Worm (Caenorhabditis elegans) whole organism, late embryonic: ENCODE measurements around the gene mfsd-8.

Experiments
- K02D7.2 ChIP-seq: sonication (generic microtip); optimal IDR thresholded peaks from 2 replicates; lab custom pipeline; 2017; ENCODE audit warnings: mild to moderate bottlenecking, missing genetic modification characterization, missing compliant biosample characterization
- K09A11.1 ChIP-seq: sonication (generic microtip); optimal IDR thresholded peaks from 2 replicates; lab custom pipeline; 2017; ENCODE audit warnings: antibody characterized with exemption, mild to moderate bottlenecking, missing genetic modification characterization, missing compliant biosample characterization; ENCODE audit not compliant: insufficient read depth
- Y22D7AL.16 ChIP-seq: sonication (generic microtip); optimal IDR thresholded peaks from 2 replicates; lab custom pipeline; 2016; ENCODE audit warnings: missing genetic modification characterization, missing compliant biosample characterization
- ahr-1 ChIP-seq: sonication (generic microtip); optimal IDR thresholded peaks from 2 replicates; lab custom pipeline; 2016; ENCODE audit warnings: missing genetic modification characterization, missing compliant biosample characterization
- ama-1 ChIP-seq: fragments of 150-350 bp; optimal IDR thresholded peaks from 2 replicates; lab custom pipeline; 2014
- ceh-18 ChIP-seq: sonication (generic microtip); optimal IDR thresholded peaks from 2 replicates; lab custom pipeline; 2016; ENCODE audit warnings: missing genetic modification characterization, missing compliant biosample characterization
- ceh-22 ChIP-seq: sonication (generic microtip); optimal IDR thresholded peaks from 2 replicates; lab custom pipeline; 2017; ENCODE audit warnings: missing biosample characterization, missing genetic modification characterization
- ceh-30 ChIP-seq: fragments of 150-350 bp; optimal IDR thresholded peaks from 2 replicates; lab custom pipeline; 2014; ENCODE audit warnings: missing biosample characterization, missing genetic modification characterization
- ceh-31 ChIP-seq: sonication (generic microtip); optimal IDR thresholded peaks from 2 replicates; lab custom pipeline; 2016; ENCODE audit warnings: missing genetic modification characterization, missing compliant biosample characterization
- ceh-45 ChIP-seq: fragments of 200-800 bp; sonication (Bioruptor generic); IDR thresholded peaks from 2 replicates; pipeline ENCODE4 v1.3.6; 2022; ENCODE audit warnings: missing genetic modification reagents, missing genetic modification characterization, missing compliant biosample characterization
- ceh-6 ChIP-seq: fragments of 200-800 bp; sonication (Bioruptor generic); optimal IDR thresholded peaks from 2 replicates; lab custom pipeline; 2018; ENCODE audit warnings: mild to moderate bottlenecking, missing genetic modification characterization, missing compliant biosample characterization
- ceh-9 ChIP-seq: sonication (generic microtip); optimal IDR thresholded peaks from 2 replicates; lab custom pipeline; 2016; ENCODE audit warnings: mild to moderate bottlenecking, missing genetic modification characterization, inconsistent platforms, missing compliant biosample characterization
- che-1 ChIP-seq: sonication (generic microtip); optimal IDR thresholded peaks from 2 replicates; lab custom pipeline; 2016; ENCODE audit warnings: mild to moderate bottlenecking, missing genetic modification characterization, missing compliant biosample characterization
- dve-1 ChIP-seq: sonication (generic microtip); optimal IDR thresholded peaks from 2 replicates; lab custom pipeline; 2017; ENCODE audit warnings: antibody characterized with exemption, mild to moderate bottlenecking, missing genetic modification characterization, missing compliant biosample characterization
- elt-2 ChIP-seq: sonication (generic microtip); optimal IDR thresholded peaks from 2 replicates; lab custom pipeline; 2016; ENCODE audit warnings: missing genetic modification reagents, missing genetic modification characterization, missing compliant biosample characterization
- elt-4 ChIP-seq: sonication (generic microtip); optimal IDR thresholded peaks from 2 replicates; lab custom pipeline; 2016; ENCODE audit warnings: missing genetic modification characterization, missing compliant biosample characterization
- fax-1 ChIP-seq: sonication (generic microtip); optimal IDR thresholded peaks from 2 replicates; lab custom pipeline; 2016; ENCODE audit warnings: missing genotype, missing genetic modification characterization, missing compliant biosample characterization
- gmeb-2 ChIP-seq: sonication (generic microtip); optimal IDR thresholded peaks from 2 replicates; lab custom pipeline; 2016; ENCODE audit warnings: missing genetic modification characterization, inconsistent platforms, missing compliant biosample characterization
- hlh-15 ChIP-seq: sonication (generic microtip); optimal IDR thresholded peaks from 2 replicates; lab custom pipeline; 2016; ENCODE audit warnings: missing genetic modification characterization, missing compliant biosample characterization
- lin-11 ChIP-seq: fragments of 200-800 bp; sonication (Bioruptor generic); optimal IDR thresholded peaks from 2 replicates; lab custom pipeline; 2018; ENCODE audit warnings: mild to moderate bottlenecking, missing genetic modification characterization, missing compliant biosample characterization
- madf-2 ChIP-seq: sonication (generic microtip); optimal IDR thresholded peaks from 2 replicates; lab custom pipeline; 2017; ENCODE audit warnings: missing genetic modification characterization, missing compliant biosample characterization
- mec-3 ChIP-seq: sonication (generic microtip); optimal IDR thresholded peaks from 2 replicates; lab custom pipeline; 2016; ENCODE audit warnings: borderline replicate concordance, missing genetic modification characterization, missing compliant biosample characterization
- nfya-1 ChIP-seq: sonication (generic microtip); optimal IDR thresholded peaks from 2 replicates; lab custom pipeline; 2017; ENCODE audit warnings: missing genetic modification characterization, mild to moderate bottlenecking, missing compliant biosample characterization, antibody characterized with exemption, moderate library complexity
- nhr-232 ChIP-seq: sonication (generic microtip); optimal IDR thresholded peaks from 2 replicates; lab custom pipeline; 2016; ENCODE audit warnings: missing genetic modification characterization, missing compliant biosample characterization
- npax-4 ChIP-seq: sonication (generic microtip); optimal IDR thresholded peaks from 2 replicates; lab custom pipeline; 2016; ENCODE audit warnings: missing genetic modification characterization, missing compliant biosample characterization
- pag-3 ChIP-seq: sonication (generic microtip); optimal IDR thresholded peaks from 2 replicates; lab custom pipeline; 2016; ENCODE audit warnings: missing compliant biosample characterization, missing genetic modification characterization, borderline replicate concordance
- pha-2 ChIP-seq: sonication (generic microtip); optimal IDR thresholded peaks from 2 replicates; lab custom pipeline; 2017; ENCODE audit warnings: mild to moderate bottlenecking, missing genetic modification characterization, missing compliant biosample characterization
- pha-4 ChIP-seq: fragments of 150-350 bp; optimal IDR thresholded peaks from 2 replicates; lab custom pipeline; 2018; ENCODE audit warnings: missing biosample characterization, missing genetic modification reagents, missing genetic modification characterization
- pqm-1 ChIP-seq: sonication (generic microtip); optimal IDR thresholded peaks from 2 replicates; lab custom pipeline; 2016; ENCODE audit warnings: missing genetic modification characterization, missing compliant biosample characterization
- ref-2 ChIP-seq: sonication (generic microtip); optimal IDR thresholded peaks from 2 replicates; lab custom pipeline; 2016; ENCODE audit warnings: missing genetic modification characterization, missing compliant biosample characterization
- rnt-1 ChIP-seq: sonication (generic microtip); optimal IDR thresholded peaks from 2 replicates; lab custom pipeline; 2016; ENCODE audit warnings: missing genetic modification characterization, missing compliant biosample characterization
- tbx-7 ChIP-seq: sonication (generic microtip); optimal IDR thresholded peaks from 2 replicates; lab custom pipeline; 2016; ENCODE audit warnings: missing genotype, missing genetic modification characterization, missing compliant biosample characterization
- ttx-3 ChIP-seq: sonication (generic microtip); optimal IDR thresholded peaks from 2 replicates; lab custom pipeline; 2016; ENCODE audit warnings: missing genetic modification reagents, missing genetic modification characterization, missing compliant biosample characterization
- unc-3 ChIP-seq, 2 experiments: fragments of 200-800 bp in 1 of 2; sonication (Bioruptor generic) in 1 of 2; sonication (generic microtip) in 1 of 2; conservative IDR thresholded peaks in 1 of 2; optimal IDR thresholded peaks in 1 of 2; 2 replicates each; pipeline versions ENCODE4 v1.3.6 to Lab custom; 2016 to 2022; ENCODE audit warnings: missing compliant biosample characterization in 2 of 2, missing genetic modification characterization in 2 of 2, missing genetic modification reagents in 1 of 2
- unc-55 ChIP-seq: sonication (generic microtip); optimal IDR thresholded peaks from 2 replicates; lab custom pipeline; 2017; ENCODE audit warnings: missing biosample characterization, missing genetic modification reagents, missing genetic modification characterization
- zip-5 ChIP-seq: sonication (generic microtip); optimal IDR thresholded peaks from 2 replicates; lab custom pipeline; 2016; ENCODE audit warnings: missing genetic modification characterization, missing compliant biosample characterization

The mfsd-8 gene

ce11 chrIII:3297151-3297550 is 15.0 kb downstream of the mfsd-8 start, which contains the start of gene Y53G8AR.5:
Gene Y53G8AR.5 (plus strand): TSS chrIII:3297451.
- TF ChIP-seq pqm-1 (tag; lab: Kevin White, UChicago) (no peak), lin-11 (tag; lab: Kevin White, UChicago) (no peak), ref-2 (tag; lab: Kevin White, UChicago) (no peak), unc-3 (GFP tag; conservative IDR thresholded peaks at IDR 0.05; lab: Robert Waterston, UW) (no peak), unc-3 (tag; optimal IDR thresholded peaks at IDR 0.05; lab: Kevin White, UChicago) (no peak), che-1 (tag; lab: Kevin White, UChicago) (no peak), pag-3 (tag; lab: Kevin White, UChicago) (no peak), elt-4 (tag; lab: Kevin White, UChicago) (no peak), ceh-18 (tag; lab: Kevin White, UChicago) (no peak), rnt-1 (no peak), ceh-22 (tag; lab: Kevin White, UChicago) (no peak)

- TF ChIP-seq rnt-1 = peak; percentile 83
- TF ChIP-seq unc-55 = peak; percentile 10
- TF ChIP-seq ceh-18 (tag; lab: Kevin White, UChicago) = peak; percentile 1
- TF ChIP-seq gmeb-2 (tag; lab: Kevin White, UChicago) = no peak
Observed at ce11 chrIII:3304554-3304953, 22.4 kb downstream of the mfsd-8 start.

ce11 chrIII:3306322-3306721 is 24.2 kb downstream of the mfsd-8 start:
- TF ChIP-seq ceh-31 (tag; lab: Kevin White, UChicago) (no peak), pqm-1 (tag; lab: Kevin White, UChicago) (no peak), hlh-15 (no peak), ceh-18 (tag; lab: Kevin White, UChicago) (no peak), fax-1 (tag; lab: Kevin White, UChicago) (no peak), gmeb-2 (tag; lab: Kevin White, UChicago) (no peak), tbx-7 (tag; lab: Kevin White, UChicago) (no peak), ceh-45 (GFP tag; lab: Robert Waterston, UW) (no peak), dve-1 (tag; lab: Kevin White, UChicago) (no peak), K09A11.1 (tag; lab: Kevin White, UChicago) (no peak), mec-3 (tag; lab: Kevin White, UChicago) (no peak), ceh-30 (tag; lab: Kevin White, UChicago) (no peak), ceh-9 (no peak)

ce11 chrIII:3307379-3307778 is 25.3 kb downstream of the mfsd-8 start:
- TF ChIP-seq unc-3 (GFP tag; conservative IDR thresholded peaks at IDR 0.05; lab: Robert Waterston, UW) (no peak), unc-3 (tag; optimal IDR thresholded peaks at IDR 0.05; lab: Kevin White, UChicago) (no peak), nfya-1 (tag; lab: Kevin White, UChicago) (peak; percentile 21)

ce11 chrIII:3308940-3309339 is 26.8 kb downstream of the mfsd-8 start:
- TF ChIP-seq nhr-232 (tag; lab: Kevin White, UChicago) (no peak), ceh-6 (GFP tag; lab: Kevin White, UChicago) (no peak), npax-4 (no peak), gmeb-2 (tag; lab: Kevin White, UChicago) (no peak), pha-4 (tag; lab: Kevin White, UChicago) (no peak), ama-1 (no peak), lin-11 (tag; lab: Kevin White, UChicago) (no peak), elt-2 (no peak), tbx-7 (tag; lab: Kevin White, UChicago) (no peak), K02D7.2 (tag; lab: Kevin White, UChicago) (no peak), ceh-30 (tag; lab: Kevin White, UChicago) (no peak), pha-2 (no peak), zip-5 (no peak), che-1 (tag; lab: Kevin White, UChicago) (no peak), ttx-3 (tag; lab: Kevin White, UChicago) (no peak), madf-2 (tag; lab: Kevin White, UChicago) (no peak), Y22D7AL.16 (tag; lab: Kevin White, UChicago) (no peak), ahr-1 (no peak)
